Fruit fly (Drosophila melanogaster) whole organism, adult: ENCODE measurements around the gene Acp63F.

Source experiments
- CG1620 ChIP-seq: fragments of 200-800 bp; sonication (Bioruptor generic); optimal IDR thresholded peaks from 2 replicates; lab custom pipeline; 2016; ENCODE audit warnings: missing biosample characterization, missing genetic modification characterization
- CG33017 ChIP-seq: fragments of 200-800 bp; sonication (Bioruptor generic); optimal IDR thresholded peaks from 2 replicates; lab custom pipeline; 2018; ENCODE audit warnings: missing biosample characterization, mild to moderate bottlenecking, missing genetic modification characterization, moderate library complexity
- Clk ChIP-seq: fragments of 200-800 bp; sonication (Bioruptor generic); optimal IDR thresholded peaks from 2 replicates; lab custom pipeline; 2017; ENCODE audit warnings: missing biosample characterization, missing genetic modification characterization
- Hr96 ChIP-seq: fragments of 200-800 bp; sonication (Bioruptor generic); optimal IDR thresholded peaks from 2 replicates; lab custom pipeline; 2016; ENCODE audit warnings: missing biosample characterization, missing genetic modification characterization
- Mnt ChIP-seq: fragments of 200-800 bp; sonication (Bioruptor generic); optimal IDR thresholded peaks from 2 replicates; lab custom pipeline; 2016; ENCODE audit warnings: missing biosample characterization, mild to moderate bottlenecking, missing genetic modification characterization
- pad ChIP-seq: fragments of 200-800 bp; sonication (Bioruptor generic); optimal IDR thresholded peaks from 3 replicates; lab custom pipeline; 2017; ENCODE audit warnings: missing biosample characterization, missing genetic modification characterization, mild to moderate bottlenecking, moderate library complexity, missing genetic modification reagents
- tj ChIP-seq: fragments of 200-800 bp; sonication (Bioruptor generic); optimal IDR thresholded peaks from 3 replicates; lab custom pipeline; 2017; ENCODE audit warnings: missing biosample characterization, mild to moderate bottlenecking, missing genetic modification characterization, moderate library complexity

DNA sequence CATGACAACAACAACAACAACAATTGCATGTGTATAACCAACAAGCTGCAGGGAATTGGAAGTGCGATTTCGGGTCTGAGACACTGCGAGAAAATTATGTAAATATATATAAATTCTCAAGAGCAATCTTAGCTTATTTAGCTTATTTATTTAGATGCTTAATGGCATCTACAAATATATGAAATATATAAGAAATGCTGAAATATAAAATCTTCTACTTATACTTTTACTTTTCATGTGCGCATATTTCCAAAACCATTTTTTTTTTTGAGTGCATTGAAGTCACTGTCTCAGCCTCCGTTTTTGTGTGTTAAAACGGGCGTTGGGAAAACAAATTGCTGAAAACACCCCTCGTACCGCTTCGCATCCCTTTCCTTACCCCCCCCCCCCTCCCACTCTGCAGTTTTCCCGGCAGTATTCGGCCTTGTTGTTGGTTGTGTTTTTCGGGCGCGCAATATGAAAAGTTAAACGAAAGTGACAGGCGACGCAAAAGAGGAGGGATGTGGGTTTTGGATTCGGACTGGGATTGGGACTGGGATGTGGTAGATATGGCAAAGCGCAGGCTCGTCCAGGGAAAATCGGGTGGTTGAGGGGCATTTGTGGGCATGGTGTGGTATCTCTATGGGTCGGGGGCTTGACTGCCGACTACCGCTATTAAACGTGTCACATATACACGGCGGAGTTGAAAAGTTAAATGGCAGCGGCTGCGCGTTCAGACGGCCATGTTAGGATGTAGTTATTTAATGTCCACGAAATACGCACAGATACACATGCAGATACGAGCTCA, 39.2 kb upstream of the Acp63F start:
- TF ChIP-seq pad (GFP tag; lab: Kevin White, UChicago) (no peak), tj (GFP tag; lab: Kevin White, UChicago) (no peak), Hr96 (GFP tag; lab: Kevin White, UChicago) (no peak), Mnt (GFP tag; lab: Kevin White, UChicago) (no peak), Clk (GFP tag; lab: Kevin White, UChicago) (no peak), CG1620 (GFP tag; lab: Kevin White, UChicago) (no peak), CG33017 (tag; lab: Kevin White, UChicago) (no peak)
